Worm (Caenorhabditis elegans) whole organism, L1 larva: ENCODE measurements around the gene sod-5.

Experiments used
- C16A3.4 ChIP-seq: fragments of 150-350 bp; optimal IDR thresholded peaks from 2 replicates; lab custom pipeline; 2014; ENCODE audit warnings: missing biosample characterization, missing genetic modification characterization
- Y116A8C.19 ChIP-seq: sonication (generic microtip); optimal IDR thresholded peaks from 2 replicates; lab custom pipeline; 2016; ENCODE audit warnings: missing compliant biosample characterization, missing genetic modification characterization, borderline replicate concordance
- blmp-1 ChIP-seq: fragments of 150-350 bp; optimal IDR thresholded peaks from 2 replicates; lab custom pipeline; 2014; ENCODE audit warnings: missing biosample characterization, missing genetic modification characterization
- ceh-63 ChIP-seq: fragments of 200-800 bp; sonication (Bioruptor generic); optimal IDR thresholded peaks from 2 replicates; lab custom pipeline; 2018; ENCODE audit warnings: mild to moderate bottlenecking, missing genetic modification characterization, missing compliant biosample characterization
- ceh-8 ChIP-seq: fragments of 200-800 bp; sonication (Bioruptor generic); optimal IDR thresholded peaks from 2 replicates; lab custom pipeline; 2018; ENCODE audit warnings: mild to moderate bottlenecking, missing genetic modification characterization, moderate library complexity, missing compliant biosample characterization
- ceh-82 ChIP-seq, 3 experiments: fragments of 150-350 bp in 1 of 3; sonication (generic microtip) in 2 of 3; optimal IDR thresholded peaks; 2 replicates each; lab custom pipeline; 2014 to 2017; ENCODE audit warnings: missing biosample characterization in 3 of 3, missing genetic modification characterization in 3 of 3
- ceh-90 ChIP-seq: sonication (generic microtip); optimal IDR thresholded peaks from 2 replicates; lab custom pipeline; 2016; ENCODE audit warnings: missing genetic modification characterization, missing compliant biosample characterization
- ces-1 ChIP-seq: fragments of 150-350 bp; optimal IDR thresholded peaks from 2 replicates; lab custom pipeline; 2014; ENCODE audit warnings: missing biosample characterization, missing genetic modification reagents, missing genetic modification characterization
- efl-1 ChIP-seq, 4 experiments: fragments of 150-350 bp; optimal IDR thresholded peaks in 3 of 4; peaks in 1 of 4; 1 replicate in 1 of 4; 2 replicates in 3 of 4; lab custom pipeline; 2014; ENCODE audit warnings: missing biosample characterization in 2 of 4, missing genetic modification characterization in 2 of 4, missing genetic modification reagents in 2 of 4
- egl-27 ChIP-seq, 2 experiments: fragments of 150-350 bp in 1 of 2; sonication (generic microtip); optimal IDR thresholded peaks; 3 replicates each; lab custom pipeline; 2017 to 2018; ENCODE audit warnings: missing biosample characterization in 2 of 2, missing genetic modification characterization in 2 of 2, missing genetic modification reagents in 2 of 2
- elt-2 ChIP-seq: sonication (generic microtip); optimal IDR thresholded peaks from 2 replicates; lab custom pipeline; 2016; ENCODE audit warnings: missing genetic modification characterization, mild to moderate bottlenecking, inconsistent platforms, missing compliant biosample characterization, missing genetic modification reagents
- ets-5 ChIP-seq: fragments of 200-800 bp; sonication (Bioruptor generic); IDR thresholded peaks from 2 replicates; pipeline ENCODE4 v1.3.6; 2022; ENCODE audit warnings: missing genetic modification characterization, missing compliant biosample characterization
- fkh-8 ChIP-seq: sonication (generic microtip); optimal IDR thresholded peaks from 2 replicates; lab custom pipeline; 2016; ENCODE audit warnings: mild to moderate bottlenecking, missing genetic modification characterization, missing compliant biosample characterization
- hpl-2 ChIP-seq: fragments of 150-350 bp; optimal IDR thresholded peaks from 2 replicates; lab custom pipeline; 2014; ENCODE audit warnings: missing biosample characterization, missing genetic modification reagents, missing genetic modification characterization
- irx-1 ChIP-seq: sonication (generic microtip); optimal IDR thresholded peaks from 2 replicates; lab custom pipeline; 2016; ENCODE audit warnings: missing genetic modification characterization, missing compliant biosample characterization
- isw-1 ChIP-seq: fragments of 200-800 bp; sonication (Bioruptor generic); IDR thresholded peaks from 2 replicates; pipeline ENCODE4 v1.3.6; 2022; ENCODE audit warnings: missing genetic modification characterization, missing compliant biosample characterization
- lin-13 ChIP-seq: fragments of 150-350 bp; optimal IDR thresholded peaks from 2 replicates; lab custom pipeline; 2014; ENCODE audit warnings: missing biosample characterization, missing genetic modification reagents, missing genetic modification characterization
- lin-14 ChIP-seq: fragments of 200-800 bp; sonication (Bioruptor generic); optimal IDR thresholded peaks from 2 replicates; lab custom pipeline; 2018; ENCODE audit warnings: mild to moderate bottlenecking, missing genetic modification characterization, moderate library complexity, missing compliant biosample characterization
- lin-35 ChIP-seq, 2 experiments: fragments of 150-350 bp; optimal IDR thresholded peaks; 2 replicates each; lab custom pipeline; 2014; ENCODE audit warnings: missing biosample characterization in 2 of 2, missing genetic modification characterization in 2 of 2, missing genetic modification reagents in 2 of 2
- lin-39 ChIP-seq: fragments of 150-350 bp; optimal IDR thresholded peaks from 2 replicates; lab custom pipeline; 2014; ENCODE audit warnings: missing biosample characterization, missing genetic modification reagents, missing genetic modification characterization
- lsy-2 ChIP-seq, 2 experiments: fragments of 150-350 bp; optimal IDR thresholded peaks; 2 replicates each; lab custom pipeline; 2014; ENCODE audit warnings: missing biosample characterization in 2 of 2, missing genetic modification characterization in 2 of 2
- mab-9 ChIP-seq: fragments of 200-800 bp; sonication (Bioruptor generic); IDR thresholded peaks from 2 replicates; pipeline ENCODE4 v1.3.6; 2022; ENCODE audit warnings: missing genetic modification reagents, missing genetic modification characterization, missing compliant biosample characterization
- nhr-12 ChIP-seq: sonication (generic microtip); optimal IDR thresholded peaks from 2 replicates; lab custom pipeline; 2017; ENCODE audit warnings: missing biosample characterization, missing genetic modification characterization
- nhr-237 ChIP-seq: fragments of 150-350 bp; optimal IDR thresholded peaks from 2 replicates; lab custom pipeline; 2014; ENCODE audit warnings: missing biosample characterization, missing genetic modification characterization
- nhr-28 ChIP-seq: fragments of 150-350 bp; optimal IDR thresholded peaks from 2 replicates; lab custom pipeline; 2014; ENCODE audit warnings: missing biosample characterization, missing genetic modification characterization
- nhr-47 ChIP-seq: sonication (generic microtip); optimal IDR thresholded peaks from 2 replicates; lab custom pipeline; 2016; ENCODE audit warnings: mild to moderate bottlenecking, missing genetic modification characterization, moderate library complexity, missing compliant biosample characterization
- nhr-71 ChIP-seq: sonication (generic microtip); optimal IDR thresholded peaks from 2 replicates; lab custom pipeline; 2016; ENCODE audit warnings: mild to moderate bottlenecking, missing genetic modification characterization, moderate library complexity, missing compliant biosample characterization
- nhr-76 ChIP-seq: sonication (generic microtip); optimal IDR thresholded peaks from 2 replicates; lab custom pipeline; 2017; ENCODE audit warnings: missing biosample characterization, missing genetic modification characterization
- nhr-84 ChIP-seq: sonication (generic microtip); optimal IDR thresholded peaks from 2 replicates; lab custom pipeline; 2017; ENCODE audit warnings: missing biosample characterization, missing genetic modification characterization
- nhr-85 ChIP-seq: sonication (generic microtip); peaks from one replicate; lab custom pipeline; 2016; ENCODE audit warnings: missing genetic modification characterization, inconsistent platforms, missing compliant biosample characterization
- nhr-90 ChIP-seq: sonication (generic microtip); optimal IDR thresholded peaks from 2 replicates; lab custom pipeline; 2016; ENCODE audit warnings: mild to moderate bottlenecking, missing genetic modification characterization, missing compliant biosample characterization; ENCODE audit not compliant: poor library complexity
- pax-3 ChIP-seq: fragments of 200-800 bp; sonication (Bioruptor generic); optimal IDR thresholded peaks from 2 replicates; lab custom pipeline; 2018; ENCODE audit warnings: mild to moderate bottlenecking, missing genetic modification characterization, moderate library complexity, missing compliant biosample characterization
- rnt-1 ChIP-seq: sonication (generic microtip); optimal IDR thresholded peaks from 2 replicates; lab custom pipeline; 2016; ENCODE audit warnings: mild to moderate bottlenecking, missing genetic modification characterization, moderate library complexity, missing compliant biosample characterization
- skn-1 ChIP-seq: fragments of 150-350 bp; optimal IDR thresholded peaks from 2 replicates; lab custom pipeline; 2014; ENCODE audit warnings: missing biosample characterization, missing genetic modification characterization
- snu-23 ChIP-seq: sonication (generic microtip); optimal IDR thresholded peaks from 2 replicates; lab custom pipeline; 2016; ENCODE audit warnings: missing genetic modification characterization, missing compliant biosample characterization
- sup-37 ChIP-seq: fragments of 200-800 bp; sonication (Bioruptor generic); optimal IDR thresholded peaks from 2 replicates; lab custom pipeline; 2018; ENCODE audit warnings: mild to moderate bottlenecking, missing genetic modification characterization, missing compliant biosample characterization
- swsn-7 ChIP-seq: sonication (generic microtip); optimal IDR thresholded peaks from 2 replicates; lab custom pipeline; 2016; ENCODE audit warnings: missing genetic modification characterization, missing compliant biosample characterization
- tbx-2 ChIP-seq: sonication (generic microtip); optimal IDR thresholded peaks from 2 replicates; lab custom pipeline; 2016; ENCODE audit warnings: missing genetic modification characterization, missing compliant biosample characterization
- unc-130 ChIP-seq: fragments of 150-350 bp; optimal IDR thresholded peaks from 2 replicates; lab custom pipeline; 2017; ENCODE audit warnings: missing biosample characterization, missing genetic modification characterization, inconsistent platforms
- unc-86 ChIP-seq: sonication (generic microtip); optimal IDR thresholded peaks from 2 replicates; lab custom pipeline; 2016; ENCODE audit warnings: missing genetic modification characterization, missing compliant biosample characterization
- unc-98 ChIP-seq: fragments of 200-800 bp; sonication (Bioruptor generic); IDR thresholded peaks from 2 replicates; pipeline ENCODE4 v1.3.6; 2022; ENCODE audit warnings: missing genetic modification characterization, missing compliant biosample characterization
- vab-15 ChIP-seq: sonication (generic microtip); optimal IDR thresholded peaks from 2 replicates; lab custom pipeline; 2017; ENCODE audit warnings: missing genotype, mild to moderate bottlenecking, missing genetic modification characterization, missing compliant biosample characterization
- zag-1 ChIP-seq: fragments of 150-350 bp; optimal IDR thresholded peaks from 2 replicates; lab custom pipeline; 2014; ENCODE audit warnings: missing biosample characterization, missing genetic modification characterization
- ztf-4 ChIP-seq: fragments of 150-350 bp; optimal IDR thresholded peaks from 2 replicates; lab custom pipeline; 2014; ENCODE audit warnings: missing biosample characterization, missing genetic modification characterization

sod-5 gene

ce11 chrII:4456024-4456423, 38.6 kb downstream of the sod-5 start:
- TF ChIP-seq lin-35 (GFP tag; optimal IDR thresholded peaks at IDR 0.05; lab: Kevin White, UChicago) (peak in 1 of 2 experiments; percentile 22), isw-1 (GFP tag; lab: Robert Waterston, UW) (peak; percentile 23), ceh-90 (tag; lab: Kevin White, UChicago) (no peak), rnt-1 (tag; lab: Kevin White, UChicago) (no peak), hpl-2 (no peak), ceh-8 (GFP tag; lab: Kevin White, UChicago) (no peak), efl-1 (optimal IDR thresholded peaks at IDR 0.05; lab: Kevin White, UChicago) (peak in 1 of 2 experiments; percentile 13), efl-1 (GFP tag; optimal IDR thresholded peaks at IDR 0.05 in 1 of 2; lab: Kevin White, UChicago) (no peak), elt-2 (tag; lab: Kevin White, UChicago) (no peak), ceh-82 (tag; optimal IDR thresholded peaks at IDR 0.05; lab: Kevin White, UChicago) (peak in 2 of 3 experiments; percentile 22 to 61), nhr-71 (tag; lab: Kevin White, UChicago) (peak; percentile 40), unc-86 (tag; lab: Kevin White, UChicago) (peak; percentile 68), fkh-8 (peak; percentile 30), skn-1 (tag; lab: Kevin White, UChicago) (no peak), ces-1 (GFP tag; lab: Kevin White, UChicago) (peak; percentile 18), swsn-7 (tag; lab: Kevin White, UChicago) (peak; percentile 47), nhr-85 (tag; lab: Kevin White, UChicago) (no peak), tbx-2 (tag; lab: Kevin White, UChicago) (peak; percentile 48), lin-14 (GFP tag; lab: Kevin White, UChicago) (peak; percentile 82), mab-9 (peak; percentile 64; the same call in 1 of the 2 replicates), snu-23 (GFP tag; lab: Kevin White, UChicago) (peak; percentile 37), lsy-2 (tag; optimal IDR thresholded peaks at IDR 0.05; lab: Kevin White, UChicago) (peak in 1 of 2 experiments; percentile 30), nhr-47 (peak; percentile 39)

- no peak for TF ChIP-seq nhr-237
- TF ChIP-seq efl-1 (optimal IDR thresholded peaks at IDR 0.05; lab: Kevin White, UChicago), result no peak
- peak in 1 of 2 experiments; percentile 24 for TF ChIP-seq efl-1 (GFP tag; optimal IDR thresholded peaks at IDR 0.05 in 1 of 2; lab: Kevin White, UChicago)
- TF ChIP-seq pax-3, result no peak
- no peak for TF ChIP-seq nhr-28
- no peak for TF ChIP-seq hpl-2
Measured at ce11 chrII:4460297-4460696, 42.9 kb downstream of the sod-5 start.

ce11 chrII:4460851-4461250, 43.4 kb downstream of the sod-5 start, which contains the start of the genes T12C9.7 and vps-18:
T12C9.7 (minus strand) TSS chrII:4460951.
vps-18 (plus strand) TSS chrII:4461130.
- TF ChIP-seq irx-1 (no peak), nhr-237 (no peak), blmp-1 (tag; lab: Kevin White, UChicago) (no peak), unc-98 (no peak), ceh-90 (tag; lab: Kevin White, UChicago) (no peak)
- TF ChIP-seq, all 84 proteins: peak for 0

ce11 chrII:4462842-4463241, 45.4 kb downstream of the sod-5 start:
- TF ChIP-seq ets-5 (no peak), nhr-90 (tag; lab: Kevin White, UChicago) (no peak), zag-1 (no peak), Y116A8C.19 (no peak), lin-13 (GFP tag; lab: Kevin White, UChicago) (no peak), C16A3.4 (tag; lab: Kevin White, UChicago) (no peak)

ce11 chrII:4467869-4468268, 50.4 kb downstream of the sod-5 start, which contains the start of gene W06B4.2:
W06B4.2 (plus strand) TSS chrII:4468169.
- no peak for TF ChIP-seq lsy-2 (tag; optimal IDR thresholded peaks at IDR 0.05; lab: Kevin White, UChicago)
- TF ChIP-seq vab-15, result no peak
- no peak for TF ChIP-seq nhr-85 (tag; lab: Kevin White, UChicago)
- TF ChIP-seq ceh-82 (tag; optimal IDR thresholded peaks at IDR 0.05; lab: Kevin White, UChicago), result no peak
- no peak for TF ChIP-seq ztf-4 (tag; lab: Kevin White, UChicago)
- no peak for TF ChIP-seq lin-39 (tag; lab: Kevin White, UChicago)
- no peak for TF ChIP-seq ceh-63 (GFP tag; lab: Kevin White, UChicago)
- TF ChIP-seq nhr-12 (tag; lab: Kevin White, UChicago), result no peak
- TF ChIP-seq unc-130, result no peak
- no peak for TF ChIP-seq egl-27 (tag; optimal IDR thresholded peaks at IDR 0.05; lab: Kevin White, UChicago)
- no peak for TF ChIP-seq mab-9
- TF ChIP-seq sup-37, result no peak
- TF ChIP-seq nhr-47, result no peak
- no peak for TF ChIP-seq rnt-1 (tag; lab: Kevin White, UChicago)
- TF ChIP-seq ets-5, result no peak
- TF ChIP-seq snu-23 (GFP tag; lab: Kevin White, UChicago), result no peak
- no peak for TF ChIP-seq nhr-76
- TF ChIP-seq nhr-84 (tag; lab: Kevin White, UChicago), result no peak
- no peak for TF ChIP-seq ces-1 (GFP tag; lab: Kevin White, UChicago)
- TF ChIP-seq, all 84 proteins: peak for 0
